Fruit fly (Drosophila melanogaster) whole organism: ENCODE results near the gene CG8539.
A peak's percentile ranks its signal among the peaks of the same experiment; 100 is the strongest.
"Not testable (repeated sequence)": the region's sequence is repeated elsewhere in the genome, so short reads cannot be mapped to it uniquely, and the experiment has no call there.

Experiments
- CG8478 ChIP-seq: fragments of >200 bp; optimal IDR thresholded peaks from 2 replicates; lab custom pipeline; 2018; ENCODE audit warnings: inconsistent platforms
- Dll ChIP-seq: fragments of >200 bp; optimal IDR thresholded peaks from 2 replicates; lab custom pipeline; 2017
- EcR ChIP-seq, 2 experiments: fragments of >200 bp; optimal IDR thresholded peaks; 2 replicates each; lab custom pipeline; 2017; ENCODE audit warnings: missing biosample characterization in 2 of 2, missing genetic modification characterization in 2 of 2, missing genetic modification reagents in 2 of 2
- pan ChIP-seq: fragments of >200 bp; optimal IDR thresholded peaks from 2 replicates; lab custom pipeline; 2017
- psq ChIP-seq: fragments of >200 bp; optimal IDR thresholded peaks from 2 replicates; lab custom pipeline; 2017
- usp ChIP-seq: fragments of >200 bp; optimal IDR thresholded peaks from 2 replicates; lab custom pipeline; 2017; ENCODE audit warnings: missing biosample characterization, missing genetic modification characterization, mixed read lengths

The CG8539 gene

DNA sequence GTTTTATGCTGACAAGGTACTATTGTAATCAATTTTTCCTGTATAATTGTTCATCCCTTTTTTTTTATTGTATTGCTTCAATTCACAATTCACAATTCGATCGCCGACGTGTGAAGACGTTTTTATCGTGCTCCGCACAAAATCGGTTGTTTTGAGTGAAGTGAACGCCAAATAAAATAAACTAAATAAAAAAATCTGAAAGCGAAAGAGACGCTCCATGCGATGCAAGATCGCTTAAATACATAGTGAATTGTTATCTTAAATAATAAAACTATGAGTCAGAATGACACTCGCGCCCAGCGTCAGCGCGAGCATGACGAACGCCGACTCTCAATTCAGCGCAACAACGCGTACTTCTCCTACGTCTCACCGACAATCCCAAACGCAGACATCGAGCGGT is at the start of gene CG8539:
Gene CG8539 (minus strand): TSS at position 101 of the 400 bp plus-strand sequence.
- not testable (repeated sequence) for TF ChIP-seq CG8478; EcR (GFP tag; optimal IDR thresholded peaks at IDR 0.05; lab: Kevin White, UChicago); psq (lab: Kevin White, UChicago)

DNA sequence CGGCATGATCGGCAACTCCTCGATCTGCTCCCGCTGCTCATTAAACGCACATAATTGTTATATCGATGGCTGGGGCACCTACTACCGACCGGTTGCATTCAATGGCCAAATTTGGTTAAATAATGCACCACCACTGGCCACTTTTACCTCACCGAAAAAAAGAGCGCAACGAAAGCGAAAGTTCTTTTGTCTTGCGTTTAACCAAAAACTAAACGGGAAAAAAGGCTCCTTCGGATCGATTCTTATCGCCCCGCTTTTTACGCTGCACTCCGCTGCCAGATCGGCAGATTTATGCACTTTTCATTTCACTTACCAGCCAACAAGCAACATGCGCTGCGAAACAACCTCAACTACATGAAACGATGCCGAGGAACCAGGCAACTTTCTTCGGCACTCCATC is 46.9 kb upstream of the CG8539 start:
- TF ChIP-seq Dll (no peak), psq (lab: Kevin White, UChicago) (no peak), CG8478 (no peak), pan (lab: Kevin White, UChicago) (no peak), EcR (GFP tag; optimal IDR thresholded peaks at IDR 0.05; lab: Kevin White, UChicago) (no peak), usp (GFP tag; lab: Kevin White, UChicago) (no peak)

DNA sequence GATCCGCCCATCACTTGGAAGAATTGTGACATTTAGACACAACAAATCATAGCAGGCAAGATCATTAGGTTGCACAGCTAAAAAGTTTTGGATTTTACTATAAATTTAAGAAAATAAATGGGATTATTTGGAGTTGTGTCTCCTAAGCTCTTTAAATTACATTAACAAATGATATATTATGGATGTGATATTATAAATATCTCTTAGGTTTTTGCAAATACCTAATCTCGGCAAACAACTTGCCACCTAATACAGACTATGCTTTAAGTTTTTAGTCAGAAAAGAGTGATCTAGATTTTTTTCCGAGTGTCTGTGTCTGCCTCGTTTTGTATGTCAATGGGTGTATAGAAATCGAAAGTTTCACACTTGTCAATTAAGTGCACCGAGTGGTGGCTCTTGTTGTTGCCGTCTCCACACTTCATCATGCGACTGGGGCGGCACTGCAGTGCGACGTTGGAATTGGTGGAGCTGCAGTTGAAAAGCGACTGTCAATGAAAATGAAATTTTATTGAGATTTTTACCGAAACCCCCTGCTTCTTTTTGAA is 46.1 kb upstream of the CG8539 start:
- TF ChIP-seq pan (lab: Kevin White, UChicago) (no peak), CG8478 (no peak), EcR (GFP tag; optimal IDR thresholded peaks at IDR 0.05; lab: Kevin White, UChicago) (no peak), usp (GFP tag; lab: Kevin White, UChicago) (no peak), psq (lab: Kevin White, UChicago) (no peak), Dll (no peak)

DNA sequence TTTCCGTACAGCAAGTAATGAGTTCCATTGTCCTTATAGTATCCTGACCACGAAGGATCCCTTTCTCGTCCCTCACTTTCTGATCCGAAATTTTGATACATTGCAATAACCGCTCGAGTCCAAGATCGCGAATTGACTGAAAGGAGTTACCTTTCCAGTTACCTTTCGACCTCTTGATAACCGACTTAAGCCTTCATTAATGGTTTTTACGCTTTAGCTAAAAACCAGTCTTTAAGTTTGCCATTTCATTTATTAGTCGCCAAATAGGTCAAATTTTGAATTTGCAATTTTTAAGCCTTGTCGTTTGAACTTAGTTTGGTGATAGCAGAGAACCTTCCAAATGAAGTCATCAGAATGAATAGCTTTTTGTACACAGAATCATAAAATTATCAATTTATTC is 43.7 kb upstream of the CG8539 start, which contains the start of gene CG32376:
Gene CG32376 (minus strand): TSS at position 101 of the 400 bp plus-strand sequence.
- TF ChIP-seq Dll (no peak), psq (lab: Kevin White, UChicago) (no peak), usp (GFP tag; lab: Kevin White, UChicago) (no peak), CG8478 (no peak), pan (lab: Kevin White, UChicago) (no peak), EcR (GFP tag; optimal IDR thresholded peaks at IDR 0.05; lab: Kevin White, UChicago) (no peak)

DNA sequence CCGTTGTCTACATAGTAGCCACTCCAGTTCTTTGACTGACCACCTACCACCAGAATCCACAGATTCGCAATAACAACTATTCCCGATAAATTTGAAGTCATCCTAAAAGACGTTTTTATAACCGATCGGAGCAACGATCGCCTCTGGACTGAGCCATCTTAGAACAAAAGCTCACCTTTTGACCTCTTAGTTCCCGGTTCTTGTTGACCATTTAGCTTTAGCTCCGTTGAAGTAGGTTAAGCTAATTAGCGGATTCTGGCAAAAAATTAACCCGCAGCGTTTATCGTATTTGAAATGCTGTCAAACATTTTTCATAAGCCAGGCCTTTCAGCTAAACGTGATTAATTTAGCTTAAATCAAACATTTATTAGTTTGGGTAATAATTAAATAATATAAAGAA is 42.4 kb upstream of the CG8539 start, which contains the start of gene CG32374:
Gene CG32374 (minus strand): TSS at position 101 of the 400 bp plus-strand sequence.
- no peak for TF ChIP-seq EcR (GFP tag; optimal IDR thresholded peaks at IDR 0.05; lab: Kevin White, UChicago)
- TF ChIP-seq psq (lab: Kevin White, UChicago), result no peak
- TF ChIP-seq usp (GFP tag; lab: Kevin White, UChicago), result no peak
- no peak for TF ChIP-seq Dll
- TF ChIP-seq pan (lab: Kevin White, UChicago), result no peak
- no peak for TF ChIP-seq CG8478

- TF ChIP-seq Dll (no peak), EcR (GFP tag; optimal IDR thresholded peaks at IDR 0.05; lab: Kevin White, UChicago) (no peak), usp (GFP tag; lab: Kevin White, UChicago) (no peak), pan (lab: Kevin White, UChicago) (no peak), psq (lab: Kevin White, UChicago) (no peak), CG8478 (no peak)
These were observed 41.1 kb upstream of the CG8539 start, which contains the start of gene CG16998 for dm6 chr3L:7539736-7540135. Gene CG16998 (minus strand): TSS chr3L:7539836.

DNA sequence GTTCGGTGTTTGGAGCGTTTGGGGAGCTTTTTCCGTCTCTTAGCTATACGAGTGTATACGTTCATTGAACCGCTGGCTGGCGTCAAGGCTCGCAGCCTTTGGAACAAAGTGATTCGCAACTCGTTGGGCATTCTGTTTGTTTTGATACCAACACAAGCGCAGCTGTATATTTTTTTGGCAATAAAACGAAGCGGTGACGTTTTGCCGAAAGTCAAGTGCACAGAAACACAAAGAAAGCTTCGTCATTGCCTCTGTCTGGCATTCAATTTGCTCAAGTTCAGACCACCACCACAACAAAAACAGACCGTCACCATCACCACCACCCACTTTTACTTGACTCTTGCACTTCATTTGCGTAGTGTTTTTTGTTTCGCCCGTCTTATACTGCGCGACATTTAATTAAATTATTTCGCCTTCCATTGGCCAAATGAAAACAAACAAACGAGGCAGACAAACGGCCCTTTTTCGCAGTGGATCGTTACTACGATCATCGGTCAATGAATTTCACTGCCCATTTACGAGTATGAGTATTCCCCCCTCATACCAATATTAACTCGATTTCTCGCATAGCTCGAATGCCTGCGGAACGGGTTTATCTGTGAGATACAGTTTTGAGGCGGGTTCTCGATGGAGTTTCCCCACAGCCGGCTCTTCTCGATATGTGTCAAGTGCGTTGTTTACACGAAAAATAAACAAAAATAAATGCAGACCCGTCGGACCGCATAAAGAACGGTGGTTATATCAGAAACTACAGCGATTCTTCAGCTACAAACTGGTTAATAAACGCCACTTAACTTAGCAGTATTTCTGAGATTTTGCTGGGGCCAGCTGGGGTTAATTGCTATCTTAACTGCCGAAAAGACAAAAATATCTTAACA is 32.1 kb upstream of the CG8539 start:
- TF ChIP-seq EcR (GFP tag; optimal IDR thresholded peaks at IDR 0.05; lab: Kevin White, UChicago) (peak in 1 of 2 experiments; percentile 15), psq (lab: Kevin White, UChicago) (no peak)

DNA sequence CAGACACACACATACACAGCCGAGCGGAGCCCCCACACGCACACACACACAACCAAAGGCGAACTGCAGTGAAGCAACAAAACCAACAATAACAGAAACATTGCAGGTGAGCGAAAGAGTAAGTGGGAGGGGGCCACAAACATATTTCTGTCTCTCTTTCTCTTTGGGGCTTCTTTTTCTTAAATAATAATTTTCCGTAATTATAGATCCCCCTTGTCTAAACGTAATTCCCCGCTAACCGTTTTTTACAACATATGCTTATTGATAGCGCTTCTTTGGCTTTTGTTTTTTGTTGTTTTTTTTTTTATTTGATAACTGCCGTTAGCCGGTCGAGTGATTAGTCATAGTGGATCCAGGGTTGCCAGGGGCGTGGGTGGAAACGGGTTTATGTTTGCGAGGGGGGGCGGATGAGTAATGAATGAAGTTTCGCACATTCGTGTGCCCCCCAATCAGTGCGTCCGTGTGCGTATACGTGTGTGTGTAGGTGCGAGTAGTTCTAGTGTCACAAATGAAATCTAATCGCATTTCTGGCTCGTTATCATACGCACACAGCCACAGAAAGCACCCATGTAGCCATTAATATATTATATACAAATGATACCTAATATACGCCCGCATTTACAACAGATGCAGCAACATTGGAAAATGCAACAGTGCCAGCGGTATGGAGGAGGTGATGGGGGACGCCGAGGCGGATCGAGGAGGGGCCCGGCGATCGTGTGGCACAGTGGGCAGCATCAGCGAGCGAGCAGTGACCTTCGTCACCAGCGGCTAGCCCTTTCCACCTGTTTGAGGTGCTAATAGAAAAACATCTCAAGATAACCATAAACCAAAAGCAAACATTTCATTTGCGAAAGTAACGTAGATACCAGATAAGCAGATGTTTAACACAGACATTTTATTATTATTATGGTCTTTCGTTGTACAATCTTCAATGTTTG is 30.7 kb upstream of the CG8539 start:
- TF ChIP-seq pan (lab: Kevin White, UChicago) (no peak), usp (GFP tag; lab: Kevin White, UChicago) (no peak), CG8478 (no peak), Dll (no peak), psq (lab: Kevin White, UChicago) (no peak), EcR (GFP tag; optimal IDR thresholded peaks at IDR 0.05; lab: Kevin White, UChicago) (no peak)

dm6 chr3L:7528380-7529080 is 29.9 kb upstream of the CG8539 start, which contains the start of gene lqf:
Gene lqf (plus strand): TSS chr3L:7528780.
- TF ChIP-seq EcR (GFP tag; optimal IDR thresholded peaks at IDR 0.05; lab: Kevin White, UChicago) (no peak), CG8478 (no peak), usp (GFP tag; lab: Kevin White, UChicago) (no peak), Dll (no peak), psq (lab: Kevin White, UChicago) (no peak), pan (lab: Kevin White, UChicago) (no peak)

DNA sequence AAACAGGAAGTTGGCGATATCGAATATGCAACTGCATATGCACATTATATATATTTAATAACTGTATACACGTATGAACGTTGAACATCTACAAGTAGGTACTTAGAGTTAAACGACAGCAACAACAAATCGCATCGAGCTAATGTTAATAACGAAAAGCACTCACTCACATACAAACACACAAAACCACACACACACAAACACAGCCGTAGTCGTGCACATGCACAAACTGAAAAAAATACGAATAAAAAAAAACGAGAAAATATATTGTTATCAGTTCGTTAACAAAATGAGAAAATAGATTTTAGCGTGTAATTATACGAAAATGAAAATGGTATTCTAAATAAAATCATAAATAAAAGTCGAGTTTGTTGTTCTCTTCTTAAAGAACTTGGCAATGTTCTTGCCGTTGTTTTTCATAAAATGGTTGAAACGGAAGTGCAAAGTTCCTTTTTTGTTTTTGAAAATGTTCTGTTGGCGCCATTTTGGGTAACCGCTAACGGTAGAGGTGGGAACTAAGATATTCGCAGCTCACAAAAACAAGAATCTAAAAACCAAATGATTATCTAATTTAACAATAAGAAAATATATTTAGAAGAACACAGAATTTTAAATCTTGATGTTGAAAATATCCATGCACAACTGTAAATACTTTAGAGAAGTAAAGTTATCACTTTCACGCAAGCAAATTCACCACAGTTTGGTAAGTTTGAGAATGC is 29.2 kb upstream of the CG8539 start:
- TF ChIP-seq Dll (no peak), EcR (GFP tag; optimal IDR thresholded peaks at IDR 0.05; lab: Kevin White, UChicago) (no peak), CG8478 (no peak), psq (lab: Kevin White, UChicago) (no peak), pan (lab: Kevin White, UChicago) (no peak), usp (GFP tag; lab: Kevin White, UChicago) (no peak)
